Fruit fly (Drosophila melanogaster): ENCODE results near the gene CG15337.

- peak; percentile 62; the same call in 1 of the 2 replicates for TF ChIP-seq Ets98B (GFP tag; IDR thresholded peaks at IDR 0.05)
- no peak for TF ChIP-seq CG10348 (GFP tag; IDR thresholded peaks at IDR 0.05)
- no peak for TF ChIP-seq Pif1A (GFP tag; optimal IDR thresholded peaks at IDR 0.05)
- TF ChIP-seq CG34367 (tag; optimal IDR thresholded peaks at IDR 0.05): no peak
These were observed 33.2 kb downstream of the CG15337 start for dm6 chrX:8193017-8193556.

Data from whole organism, pupa.